Fruit fly (Drosophila melanogaster): ENCODE results near the gene CG13040.

The CG13040 gene

DNA sequence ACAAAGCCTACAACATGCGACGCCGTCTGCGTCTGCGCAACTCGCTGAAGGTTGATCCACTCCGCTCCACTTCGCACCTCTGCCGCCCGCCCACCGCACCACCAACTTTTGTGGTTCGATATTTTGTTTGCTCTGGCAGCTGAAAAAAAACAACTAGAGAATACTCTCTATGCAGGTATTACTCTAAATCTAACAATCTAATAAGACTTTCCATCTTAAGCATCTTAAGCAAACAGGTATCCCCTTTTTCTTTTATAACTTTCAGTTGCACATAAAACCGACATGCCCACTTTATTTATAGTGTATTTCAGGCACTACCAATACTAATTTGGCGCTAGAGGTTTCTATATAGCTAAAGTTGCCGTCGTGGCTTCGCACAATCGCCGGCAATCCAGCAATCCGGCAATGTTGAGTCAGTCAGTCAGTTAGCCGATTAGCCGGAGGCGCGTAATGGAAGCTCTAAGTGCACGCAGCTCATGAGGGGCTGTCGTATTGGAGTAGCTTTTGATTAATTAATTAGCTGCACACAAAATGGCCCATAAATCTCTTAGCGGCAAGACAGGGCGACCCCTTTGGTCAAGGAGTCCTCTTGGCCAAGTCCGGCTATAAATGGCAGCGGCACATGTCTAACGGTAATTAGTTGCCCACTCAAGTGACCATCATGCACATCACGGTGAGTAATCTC lies 1.8 kb upstream of the CG13040 start, which contains the start of gene CG13058 (continued):
- TF ChIP-seq lab (GFP tag; optimal IDR thresholded peaks at IDR 0.05) (peak; percentile 83), CG17829 (tag; optimal IDR thresholded peaks at IDR 0.05) (no peak), B-H2 (GFP tag; optimal IDR thresholded peaks at IDR 0.05) (no peak), cad (GFP tag; optimal IDR thresholded peaks at IDR 0.05) (no peak), kay (GFP tag; optimal IDR thresholded peaks at IDR 0.05) (no peak), CG3726 (GFP tag; IDR thresholded peaks at IDR 0.05) (no peak), CG9876 (GFP tag; optimal IDR thresholded peaks at IDR 0.05) (no peak), CG7556 (GFP tag; optimal IDR thresholded peaks at IDR 0.05) (peak; percentile 69), fd3F (GFP tag; optimal IDR thresholded peaks at IDR 0.05) (peak; percentile 72), CG13624 (GFP tag; optimal IDR thresholded peaks at IDR 0.05) (no peak), dysf (GFP tag; IDR thresholded peaks at IDR 0.05) (peak; percentile 66), CG16863 (GFP tag; optimal IDR thresholded peaks at IDR 0.05) (peak; percentile 70), emc (GFP tag; optimal IDR thresholded peaks at IDR 0.05) (no peak), fd96Cb (tag; optimal IDR thresholded peaks at IDR 0.05) (peak; percentile 60), gcm (GFP tag; optimal IDR thresholded peaks at IDR 0.05) (no peak), ranshi (GFP tag; IDR thresholded peaks at IDR 0.05) (peak; percentile 73), NFAT (GFP tag; IDR thresholded peaks at IDR 0.05) (no peak), tgo (GFP tag; IDR thresholded peaks at IDR 0.05) (peak; percentile 52; the same call in 2 of the 3 replicates), CG1529 (GFP tag; optimal IDR thresholded peaks at IDR 0.05) (no peak), bcd (GFP tag; optimal IDR thresholded peaks at IDR 0.05) (peak; percentile 37), CG11085 (GFP tag; IDR thresholded peaks at IDR 0.05) (no peak), h (optimal IDR thresholded peaks at IDR 0.05) (no peak), HLH54F (GFP tag; optimal IDR thresholded peaks at IDR 0.05) (peak; percentile 64), ro (GFP tag; IDR thresholded peaks at IDR 0.05) (no peak), peb (GFP tag; IDR thresholded peaks at IDR 0.05) (no peak), Fer2 (tag; optimal IDR thresholded peaks at IDR 0.05) (no peak), hth (optimal IDR thresholded peaks at IDR 0.05) (no peak), klu (GFP tag; IDR thresholded peaks at IDR 0.05) (no peak), CG8765 (GFP tag; IDR thresholded peaks at IDR 0.05) (no peak), Asciz (GFP tag; optimal IDR thresholded peaks at IDR 0.05) (no peak), Neu2 (GFP tag; optimal IDR thresholded peaks at IDR 0.05; ENCODE audit: borderline replicate concordance) (no peak), CG12071 (GFP tag; optimal IDR thresholded peaks at IDR 0.05) (peak; percentile 56), CG18011 (GFP tag; optimal IDR thresholded peaks at IDR 0.05) (no peak), CG9215 (GFP tag; IDR thresholded peaks at IDR 0.05) (peak; percentile 18; the same call in 1 of the 2 replicates), CG16813 (GFP tag; IDR thresholded peaks at IDR 0.05; ENCODE audit: partially characterized antibody) (no peak), ab (GFP tag; optimal IDR thresholded peaks at IDR 0.05) (no peak), CG7839 (tag; optimal IDR thresholded peaks at IDR 0.05) (peak; percentile 71), fu2 (GFP tag; optimal IDR thresholded peaks at IDR 0.05) (peak; percentile 47), Ptx1 (GFP tag; IDR thresholded peaks at IDR 0.05) (peak; percentile 64), rib (GFP tag; IDR thresholded peaks at IDR 0.05) (no peak), Bgb (GFP tag; IDR thresholded peaks at IDR 0.05; ENCODE audit: partially characterized antibody) (no peak), aop (GFP tag; IDR thresholded peaks at IDR 0.05) (no peak), Meics (GFP tag; optimal IDR thresholded peaks at IDR 0.05) (peak; percentile 61), mld (GFP tag; IDR thresholded peaks at IDR 0.05; ENCODE audit: partially characterized antibody) (no peak), CG13123 (GFP tag; optimal IDR thresholded peaks at IDR 0.05) (no peak), HLH3B (GFP tag; IDR thresholded peaks at IDR 0.05) (peak; percentile 78), bab2 (GFP tag; optimal IDR thresholded peaks at IDR 0.05) (no peak), sisA (GFP tag; IDR thresholded peaks at IDR 0.05) (peak; percentile 67), inv (GFP tag; IDR thresholded peaks at IDR 0.05; ENCODE audit: partially characterized antibody) (no peak), Doc3 (GFP tag; IDR thresholded peaks at IDR 0.05; ENCODE audit: partially characterized antibody) (no peak), gcm2 (GFP tag; optimal IDR thresholded peaks at IDR 0.05) (no peak), CTCF (GFP tag; optimal IDR thresholded peaks at IDR 0.05) (no peak)
